Worm (Caenorhabditis elegans): ENCODE measurements around the gene grd-11.
A peak's percentile ranks its signal among the peaks of the same experiment; 100 is the strongest.
"Not testable (repeated sequence)": the region's sequence is repeated elsewhere in the genome, so short reads cannot be mapped to it uniquely, and the experiment has no call there.

Gene grd-11

ce11 chrV:20366839-20367238, 10.3 kb downstream of the grd-11 start, which contains the start of gene K02E2.8 (continued):
- no peak for TF ChIP-seq F22D6.2 (tag; optimal IDR thresholded peaks at IDR 0.05)
- TF ChIP-seq zfh-2 (GFP tag; conservative IDR thresholded peaks at IDR 0.05): no peak
- TF ChIP-seq B0035.1 (tag; optimal IDR thresholded peaks at IDR 0.05): no peak
- TF ChIP-seq ceh-27 (GFP tag; optimal IDR thresholded peaks at IDR 0.05): no peak
- no peak for TF ChIP-seq akir-1 (GFP tag; optimal IDR thresholded peaks at IDR 0.05)
- TF ChIP-seq egl-18 (GFP tag; IDR thresholded peaks at IDR 0.05): no peak
- TF ChIP-seq B0261.1 (tag; optimal IDR thresholded peaks at IDR 0.05): no peak

- not testable (repeated sequence) for TF ChIP-seq efl-1 (GFP tag; optimal IDR thresholded peaks at IDR 0.05); F52B5.7 (tag; optimal IDR thresholded peaks at IDR 0.05); attf-6 (GFP tag; IDR thresholded peaks at IDR 0.05)
Observed at ce11 chrV:20369153-20369552, 12.6 kb downstream of the grd-11 start, which contains the start of gene srh-177. Gene srh-177 (minus strand): TSS chrV:20369253.

DNA sequence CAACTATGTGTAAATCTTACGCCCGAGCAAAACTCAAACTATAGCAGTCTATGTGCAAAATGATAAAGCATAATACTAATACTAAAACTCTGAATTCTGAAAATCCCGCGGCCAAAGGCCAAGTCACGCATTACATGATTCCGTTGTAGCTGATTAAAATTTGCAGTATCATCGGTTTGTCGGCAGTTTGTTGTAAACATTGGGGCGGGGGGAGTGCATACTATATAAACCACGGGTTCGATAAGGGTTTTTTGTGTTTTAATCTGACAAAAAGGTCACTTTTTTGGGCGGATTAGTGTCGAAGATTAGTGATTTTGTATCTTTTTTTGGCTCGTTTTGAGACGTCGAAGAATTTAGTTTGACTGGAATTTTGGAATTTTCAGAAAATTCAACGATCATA, 17.9 kb downstream of the grd-11 start:
- TF ChIP-seq nhr-80 (tag; optimal IDR thresholded peaks at IDR 0.05) (peak; percentile 1), egl-18 (GFP tag; IDR thresholded peaks at IDR 0.05) (no peak)

DNA sequence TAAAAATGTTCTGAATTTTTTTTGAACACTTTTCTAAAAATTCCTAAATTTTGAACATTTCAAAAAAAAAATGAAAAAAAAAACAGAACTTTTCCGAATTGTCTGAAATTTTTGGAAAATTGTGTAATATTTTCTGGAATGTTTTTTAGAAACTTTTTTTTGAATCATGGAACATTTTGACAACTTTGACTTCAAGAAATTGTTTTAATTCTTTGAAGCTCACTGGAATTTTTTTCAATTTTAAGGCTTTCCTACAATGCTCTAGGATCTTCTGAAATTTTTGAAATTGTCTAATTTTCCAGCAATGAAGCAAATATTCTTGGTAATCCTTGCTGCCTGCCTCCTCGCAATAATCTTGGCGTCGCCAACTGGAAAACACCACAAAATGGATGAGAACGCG, 18.7 kb downstream of the grd-11 start, which contains the start of gene ins-35:
Gene ins-35 (plus strand): TSS at position 301 of the 400 bp plus-strand sequence.
- TF ChIP-seq lag-1 (GFP tag; IDR thresholded peaks at IDR 0.05) (no peak), egrh-3 (GFP tag; IDR thresholded peaks at IDR 0.05) (no peak), ceh-79 (tag; optimal IDR thresholded peaks at IDR 0.05) (no peak), tbx-9 (tag; optimal IDR thresholded peaks at IDR 0.05; ENCODE audit: borderline replicate concordance) (no peak), xnd-1 (tag; optimal IDR thresholded peaks at IDR 0.05) (no peak), tlf-1 (GFP tag; optimal IDR thresholded peaks at IDR 0.05) (no peak), F23B12.7 (tag; optimal IDR thresholded peaks at IDR 0.05; ENCODE audit: insufficient read depth) (no peak), madf-3 (GFP tag; IDR thresholded peaks at IDR 0.05) (no peak), die-1 (tag; optimal IDR thresholded peaks at IDR 0.05) (no peak), hrde-1 (tag; optimal IDR thresholded peaks at IDR 0.05; ENCODE audit: borderline replicate concordance) (no peak), lin-54 (GFP tag; optimal IDR thresholded peaks at IDR 0.05) (no peak), pbrm-1 (GFP tag; IDR thresholded peaks at IDR 0.05) (no peak), ets-4 (GFP tag; optimal IDR thresholded peaks at IDR 0.05) (no peak), ama-1 (optimal IDR thresholded peaks at IDR 0.05) (no peak), ama-1 (GFP tag; optimal IDR thresholded peaks at IDR 0.05) (no peak), madf-10 (tag; optimal IDR thresholded peaks at IDR 0.05) (no peak), ceh-27 (GFP tag; optimal IDR thresholded peaks at IDR 0.05) (no peak), T07F8.4 (tag; optimal IDR thresholded peaks at IDR 0.05) (no peak)

DNA sequence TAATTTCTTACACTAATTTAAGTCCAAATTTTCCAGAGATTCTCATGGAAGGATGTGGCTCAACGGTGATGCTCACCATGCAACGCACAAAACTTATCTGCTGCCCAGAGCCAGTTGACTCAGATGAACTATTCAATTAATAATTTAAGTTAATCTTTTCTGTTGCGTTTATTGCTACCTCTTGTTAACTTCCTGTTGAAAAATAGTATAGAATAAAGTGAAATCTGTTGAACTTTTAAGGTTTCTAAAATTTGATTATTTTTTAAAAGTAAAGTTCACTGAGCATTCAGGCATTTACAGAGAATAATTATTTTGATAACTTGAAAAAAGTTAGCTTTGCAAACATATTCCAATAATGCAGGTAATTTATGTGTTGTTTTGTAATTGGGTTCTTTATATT, 19.5 kb downstream of the grd-11 start:
- TF ChIP-seq C17E4.6 (GFP tag; IDR thresholded peaks at IDR 0.05) (no peak), ceh-79 (tag; optimal IDR thresholded peaks at IDR 0.05) (no peak), B0261.1 (tag; optimal IDR thresholded peaks at IDR 0.05) (no peak), B0336.3 (GFP tag; IDR thresholded peaks at IDR 0.05) (no peak), mxl-1 (tag; optimal IDR thresholded peaks at IDR 0.05) (no peak), snpc-1.1 (tag; optimal IDR thresholded peaks at IDR 0.05; ENCODE audit: insufficient read depth) (no peak), nfyb-1 (GFP tag; IDR thresholded peaks at IDR 0.05) (no peak), sdz-38 (tag; optimal IDR thresholded peaks at IDR 0.05) (no peak), rpc-1 (optimal IDR thresholded peaks at IDR 0.05) (no peak), rpc-1 (tag; optimal IDR thresholded peaks at IDR 0.05) (no peak), ztf-28 (GFP tag; IDR thresholded peaks at IDR 0.05) (no peak), Y67H2A.10 (GFP tag; conservative IDR thresholded peaks at IDR 0.05) (no peak)

Measured in whole organism, young adult.